Fruit fly (Drosophila melanogaster): Measurements from ENCODE around the gene CG42780.

The CG42780 gene

DNA sequence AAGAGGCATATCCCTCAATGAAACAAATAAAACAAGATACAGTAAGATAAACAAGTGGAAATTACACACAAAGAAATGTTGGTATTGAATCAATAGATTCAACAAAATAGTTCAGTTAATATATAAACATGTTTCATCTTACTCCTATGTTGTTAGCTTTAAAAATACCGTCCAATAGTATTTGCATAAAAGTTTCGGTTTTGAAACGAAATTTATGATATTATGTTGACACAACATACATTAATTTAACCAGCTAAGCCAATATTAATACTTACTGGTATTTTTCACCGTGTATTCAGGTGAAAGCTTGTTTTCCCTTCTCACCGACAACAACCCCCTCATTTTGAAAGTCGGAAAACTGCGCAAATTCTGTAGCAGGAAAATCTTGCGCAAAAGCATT lies 6.5 kb upstream of the CG42780 start (continued):
- TF ChIP-seq CG13624 (GFP tag; optimal IDR thresholded peaks at IDR 0.05) = peak; percentile 61
- TF ChIP-seq PHDP (tag; optimal IDR thresholded peaks at IDR 0.05) = peak; percentile 77
- TF ChIP-seq CG6272 (GFP tag; IDR thresholded peaks at IDR 0.05) = no peak
- TF ChIP-seq dimm (GFP tag; IDR thresholded peaks at IDR 0.05) = no peak
- peak; percentile 61 for TF ChIP-seq lmd (GFP tag; IDR thresholded peaks at IDR 0.05)
- TF ChIP-seq CG13894 (tag; optimal IDR thresholded peaks at IDR 0.05) = peak; percentile 31
- TF ChIP-seq ftz-f1 (GFP tag; optimal IDR thresholded peaks at IDR 0.05) = no peak
- no peak for TF ChIP-seq usp (GFP tag; optimal IDR thresholded peaks at IDR 0.05)
- peak; percentile 3 for TF ChIP-seq Hey (tag; optimal IDR thresholded peaks at IDR 0.05)
- no peak for TF ChIP-seq ato (GFP tag; IDR thresholded peaks at IDR 0.05; ENCODE audit: partially characterized antibody)
- TF ChIP-seq grn (GFP tag; optimal IDR thresholded peaks at IDR 0.05) = peak; percentile 47
- no peak for TF ChIP-seq CG14860 (GFP tag; IDR thresholded peaks at IDR 0.05; ENCODE audit: partially characterized antibody)
- no peak for TF ChIP-seq prd (optimal IDR thresholded peaks at IDR 0.05)
- peak; percentile 49; the same call in 2 of the 3 replicates for TF ChIP-seq prd (GFP tag; IDR thresholded peaks at IDR 0.05)
- TF ChIP-seq HLHmδ (GFP tag; optimal IDR thresholded peaks at IDR 0.05) = no peak
- TF ChIP-seq Rx (GFP tag; IDR thresholded peaks at IDR 0.05) = no peak
- TF ChIP-seq Eip74EF (GFP tag; optimal IDR thresholded peaks at IDR 0.05) = peak in 1 of 2 experiments; percentile 34
- TF ChIP-seq danr (GFP tag; IDR thresholded peaks at IDR 0.05) = 0 out of 2 replicates have a peak, but pooled peaks have one; percentile 10
- peak; percentile 44; the same call in 1 of the 2 replicates for TF ChIP-seq CG17328 (GFP tag; IDR thresholded peaks at IDR 0.05)
- TF ChIP-seq cato (GFP tag; optimal IDR thresholded peaks at IDR 0.05; ENCODE audit: borderline replicate concordance) = peak; percentile 23
- peak in 1 of 2 experiments; percentile 19 for TF ChIP-seq Hr78 (GFP tag; optimal IDR thresholded peaks at IDR 0.05)
- no peak for TF ChIP-seq chinmo (GFP tag; IDR thresholded peaks at IDR 0.05; ENCODE audit: partially characterized antibody)
- peak; percentile 53 for TF ChIP-seq Fer2 (tag; optimal IDR thresholded peaks at IDR 0.05)
- peak; percentile 40; the same call in 1 of the 2 replicates for TF ChIP-seq esg (GFP tag; conservative IDR thresholded peaks at IDR 0.05)
- peak; percentile 82 for TF ChIP-seq Hmr (GFP tag; optimal IDR thresholded peaks at IDR 0.05)
- TF ChIP-seq dm (GFP tag; optimal IDR thresholded peaks at IDR 0.05) = peak; percentile 32
- peak; percentile 46 for TF ChIP-seq CG9609 (GFP tag; optimal IDR thresholded peaks at IDR 0.05)
- TF ChIP-seq pho (GFP tag; optimal IDR thresholded peaks at IDR 0.05) = peak; percentile 57
- peak; percentile 32 for TF ChIP-seq Deaf1 (tag; optimal IDR thresholded peaks at IDR 0.05)
- no peak for TF ChIP-seq C15 (GFP tag; IDR thresholded peaks at IDR 0.05)
- peak; percentile 57 for TF ChIP-seq CG4424 (GFP tag; optimal IDR thresholded peaks at IDR 0.05)
- peak; percentile 73; the same call in 2 of the 3 replicates for TF ChIP-seq CG17361 (GFP tag; IDR thresholded peaks at IDR 0.05)
- peak; percentile 9 for TF ChIP-seq CG11398 (GFP tag; optimal IDR thresholded peaks at IDR 0.05)
- TF ChIP-seq Dll (GFP tag; IDR thresholded peaks at IDR 0.05; ENCODE audit: partially characterized antibody) = no peak
- TF ChIP-seq CG16863 (GFP tag; optimal IDR thresholded peaks at IDR 0.05) = no peak
- peak; percentile 6 for TF ChIP-seq CG14965 (GFP tag; optimal IDR thresholded peaks at IDR 0.05; ENCODE audit: borderline replicate concordance)
- TF ChIP-seq H15 (GFP tag; IDR thresholded peaks at IDR 0.05) = no peak
- TF ChIP-seq Xrp1 (GFP tag; IDR thresholded peaks at IDR 0.05) = peak; percentile 55; the same call in 1 of the 2 replicates
- TF ChIP-seq CG5180 (GFP tag; optimal IDR thresholded peaks at IDR 0.05) = peak; percentile 57
- TF ChIP-seq CG9817 (tag; optimal IDR thresholded peaks at IDR 0.05) = peak; percentile 49
- no peak for TF ChIP-seq vnd (GFP tag; IDR thresholded peaks at IDR 0.05; ENCODE audit: partially characterized antibody)
- TF ChIP-seq CG2712 (tag; optimal IDR thresholded peaks at IDR 0.05) = peak; percentile 70
- TF ChIP-seq CG8924 (tag; optimal IDR thresholded peaks at IDR 0.05) = peak; percentile 60
- TF ChIP-seq Sry-β (GFP tag; optimal IDR thresholded peaks at IDR 0.05) = peak; percentile 13
- TF ChIP-seq sqz (GFP tag; optimal IDR thresholded peaks at IDR 0.05) = peak; percentile 5
- TF ChIP-seq Fer1 (GFP tag; optimal IDR thresholded peaks at IDR 0.05) = peak; percentile 76
- peak; percentile 17 for TF ChIP-seq Antp (GFP tag; optimal IDR thresholded peaks at IDR 0.05)
- TF ChIP-seq D (optimal IDR thresholded peaks at IDR 0.05) = no peak
- peak; percentile 58 for TF ChIP-seq D (GFP tag; optimal IDR thresholded peaks at IDR 0.05)
